Worm (Caenorhabditis elegans) whole organism, L2 larva: ENCODE results near the gene aco-2.

Experiments used
- C34F6.9 ChIP-seq: fragments of 150-350 bp; optimal IDR thresholded peaks from 2 replicates; lab custom pipeline; 2014; ENCODE audit warnings: missing biosample characterization, missing genetic modification characterization
- F13H6.1 ChIP-seq: sonication (generic microtip); optimal IDR thresholded peaks from 2 replicates; lab custom pipeline; 2016; ENCODE audit warnings: missing genetic modification characterization, missing compliant biosample characterization
- R02D3.7 ChIP-seq: fragments of 150-350 bp; optimal IDR thresholded peaks from 2 replicates; lab custom pipeline; 2014; ENCODE audit warnings: missing biosample characterization, missing genetic modification characterization
- Y55F3AM.14 ChIP-seq: fragments of 200-800 bp; sonication (Bioruptor generic); optimal IDR thresholded peaks from 2 replicates; lab custom pipeline; 2018; ENCODE audit warnings: mild to moderate bottlenecking, missing genetic modification characterization, missing compliant biosample characterization
- ZK546.5 ChIP-seq: sonication (generic microtip); optimal IDR thresholded peaks from 2 replicates; lab custom pipeline; 2017; ENCODE audit warnings: missing biosample characterization, missing genetic modification characterization
- alr-1 ChIP-seq: fragments of 150-350 bp; optimal IDR thresholded peaks from 2 replicates; lab custom pipeline; 2014; ENCODE audit warnings: missing biosample characterization, missing genetic modification characterization
- aly-2 ChIP-seq: fragments of 150-350 bp; optimal IDR thresholded peaks from 2 replicates; lab custom pipeline; 2014; ENCODE audit warnings: missing biosample characterization, missing genetic modification characterization
- ama-1 ChIP-seq: fragments of 150-350 bp; optimal IDR thresholded peaks from 2 replicates; lab custom pipeline; 2018; ENCODE audit warnings: inconsistent platforms
- blmp-1 ChIP-seq: sonication (generic microtip); optimal IDR thresholded peaks from 2 replicates; lab custom pipeline; 2017; ENCODE audit warnings: missing genetic modification characterization, mild to moderate bottlenecking, missing compliant biosample characterization, antibody characterized with exemption, moderate library complexity; ENCODE audit not compliant: insufficient read depth
- ceh-16 ChIP-seq: fragments of 150-350 bp; optimal IDR thresholded peaks from 2 replicates; lab custom pipeline; 2014; ENCODE audit warnings: missing biosample characterization, missing genetic modification characterization
- ceh-82 ChIP-seq: fragments of 150-350 bp; optimal IDR thresholded peaks from 2 replicates; lab custom pipeline; 2014; ENCODE audit warnings: missing biosample characterization, missing genetic modification characterization
- crh-2 ChIP-seq: sonication (generic microtip); optimal IDR thresholded peaks from 2 replicates; lab custom pipeline; 2017; ENCODE audit warnings: missing biosample characterization, missing genetic modification characterization
- dmd-4 ChIP-seq: sonication (generic microtip); optimal IDR thresholded peaks from 2 replicates; lab custom pipeline; 2017; ENCODE audit warnings: missing biosample characterization, missing genetic modification characterization
- elt-1 ChIP-seq: fragments of 150-350 bp; optimal IDR thresholded peaks from 2 replicates; lab custom pipeline; 2014; ENCODE audit warnings: missing biosample characterization, missing genetic modification characterization
- elt-3 ChIP-seq: sonication (generic microtip); optimal IDR thresholded peaks from 2 replicates; lab custom pipeline; 2017; ENCODE audit warnings: missing biosample characterization, missing genetic modification characterization
- fos-1 ChIP-seq: fragments of 150-350 bp; optimal IDR thresholded peaks from 2 replicates; lab custom pipeline; 2014; ENCODE audit warnings: missing biosample characterization, missing genetic modification characterization
- gmeb-1 ChIP-seq: fragments of 150-350 bp; optimal IDR thresholded peaks from 2 replicates; lab custom pipeline; 2014; ENCODE audit warnings: missing biosample characterization, missing genetic modification characterization
- lin-11 ChIP-seq: fragments of 150-350 bp; sonication (generic microtip); optimal IDR thresholded peaks from 2 replicates; lab custom pipeline; 2014; ENCODE audit warnings: missing biosample characterization, missing genetic modification characterization, inconsistent platforms, mixed read lengths
- lin-13 ChIP-seq: fragments of 150-350 bp; optimal IDR thresholded peaks from 2 replicates; lab custom pipeline; 2014; ENCODE audit warnings: missing biosample characterization, missing genetic modification reagents, missing genetic modification characterization
- lin-39 ChIP-seq: fragments of 150-350 bp; optimal IDR thresholded peaks from 2 replicates; lab custom pipeline; 2014; ENCODE audit warnings: missing biosample characterization, missing genetic modification reagents, missing genetic modification characterization
- lsy-2 ChIP-seq, 2 experiments: fragments of 150-350 bp in 1 of 2; sonication (generic microtip) in 1 of 2; optimal IDR thresholded peaks; 2 replicates each; lab custom pipeline; 2014 to 2017; ENCODE audit warnings: missing biosample characterization in 2 of 2, missing genetic modification characterization in 2 of 2
- mab-5 ChIP-seq: fragments of 150-350 bp; optimal IDR thresholded peaks from 2 replicates; lab custom pipeline; 2014; ENCODE audit warnings: missing biosample characterization, missing genetic modification characterization
- mbf-1 ChIP-seq: sonication (generic microtip); optimal IDR thresholded peaks from 2 replicates; lab custom pipeline; 2017; ENCODE audit warnings: missing biosample characterization, missing genetic modification characterization
- mdl-1 ChIP-seq, 2 experiments: fragments of 150-350 bp in 1 of 2; sonication (generic microtip) in 1 of 2; optimal IDR thresholded peaks; 2 replicates each; lab custom pipeline; 2017; ENCODE audit warnings: missing biosample characterization in 2 of 2, missing genetic modification characterization in 2 of 2
- nhr-10 ChIP-seq: sonication (generic microtip); optimal IDR thresholded peaks from 2 replicates; lab custom pipeline; 2017; ENCODE audit warnings: missing biosample characterization, missing genetic modification characterization
- nhr-11 ChIP-seq: fragments of 150-350 bp; optimal IDR thresholded peaks from 2 replicates; lab custom pipeline; 2014; ENCODE audit warnings: missing biosample characterization, missing genetic modification characterization
- nhr-129 ChIP-seq: fragments of 150-350 bp; optimal IDR thresholded peaks from 2 replicates; lab custom pipeline; 2014; ENCODE audit warnings: missing biosample characterization, missing genetic modification characterization
- nhr-21 ChIP-seq: fragments of 150-350 bp; optimal IDR thresholded peaks from 2 replicates; lab custom pipeline; 2014; ENCODE audit warnings: missing biosample characterization, missing genetic modification characterization
- nhr-23 ChIP-seq: fragments of 150-350 bp; optimal IDR thresholded peaks from 2 replicates; lab custom pipeline; 2014; ENCODE audit warnings: missing biosample characterization, missing genetic modification reagents, missing genetic modification characterization
- nhr-237 ChIP-seq: fragments of 150-350 bp; optimal IDR thresholded peaks from 2 replicates; lab custom pipeline; 2014; ENCODE audit warnings: missing biosample characterization, missing genetic modification characterization
- nhr-25 ChIP-seq: fragments of 150-350 bp; sonication (generic microtip); optimal IDR thresholded peaks from 3 replicates; lab custom pipeline; 2014; ENCODE audit warnings: missing biosample characterization, missing genetic modification characterization
- nhr-6 ChIP-seq: fragments of 150-350 bp; optimal IDR thresholded peaks from 2 replicates; lab custom pipeline; 2014; ENCODE audit warnings: missing biosample characterization, missing genetic modification characterization
- nhr-77 ChIP-seq: fragments of 150-350 bp; optimal IDR thresholded peaks from 2 replicates; lab custom pipeline; 2014; ENCODE audit warnings: missing biosample characterization, missing genetic modification characterization
- peb-1 ChIP-seq: fragments of 150-350 bp; optimal IDR thresholded peaks from 2 replicates; lab custom pipeline; 2014; ENCODE audit warnings: missing biosample characterization, missing genetic modification characterization
- sem-4 ChIP-seq: fragments of 150-350 bp; optimal IDR thresholded peaks from 2 replicates; lab custom pipeline; 2014; ENCODE audit warnings: missing biosample characterization, missing genetic modification reagents, missing genetic modification characterization
- skn-1 ChIP-seq: sonication (generic microtip); optimal IDR thresholded peaks from 2 replicates; lab custom pipeline; 2017; ENCODE audit warnings: missing biosample characterization, missing genetic modification characterization
- sma-3 ChIP-seq: sonication (generic microtip); optimal IDR thresholded peaks from 2 replicates; lab custom pipeline; 2016; ENCODE audit warnings: missing genetic modification reagents, missing genetic modification characterization, missing compliant biosample characterization
- sma-9 ChIP-seq, 2 experiments: fragments of 150-350 bp in 1 of 2; sonication (generic microtip) in 1 of 2; optimal IDR thresholded peaks; 2 replicates each; lab custom pipeline; 2014 to 2016; ENCODE audit warnings: missing genetic modification characterization in 2 of 2, mild to moderate bottlenecking in 1 of 2, missing biosample characterization in 1 of 2, missing compliant biosample characterization in 1 of 2, missing genetic modification reagents in 1 of 2, moderate library complexity in 1 of 2
- snpc-4 ChIP-seq: fragments of 150-350 bp; optimal IDR thresholded peaks from 2 replicates; lab custom pipeline; 2014; ENCODE audit warnings: missing biosample characterization, missing genetic modification characterization
- unc-39 ChIP-seq: fragments of 150-350 bp; optimal IDR thresholded peaks from 2 replicates; lab custom pipeline; 2014; ENCODE audit warnings: missing biosample characterization, missing genetic modification characterization
- unc-55 ChIP-seq: fragments of 150-350 bp; sonication (generic microtip); optimal IDR thresholded peaks from 3 replicates; lab custom pipeline; 2014; ENCODE audit warnings: missing biosample characterization, missing genetic modification reagents, missing genetic modification characterization
- unc-62 ChIP-seq: fragments of 150-350 bp; optimal IDR thresholded peaks from 2 replicates; lab custom pipeline; 2014; ENCODE audit warnings: missing biosample characterization, missing genetic modification reagents, missing genetic modification characterization
- ztf-1 ChIP-seq: fragments of 200-800 bp; sonication (Bioruptor generic); conservative IDR thresholded peaks from 2 replicates; pipeline ENCODE4 v1.3.6; 2022; ENCODE audit warnings: missing genetic modification characterization, missing compliant biosample characterization
- ztf-11 ChIP-seq: sonication (generic microtip); optimal IDR thresholded peaks from 2 replicates; lab custom pipeline; 2017; ENCODE audit warnings: missing biosample characterization, missing genetic modification characterization
- ztf-4 ChIP-seq: fragments of 150-350 bp; optimal IDR thresholded peaks from 2 replicates; lab custom pipeline; 2014; ENCODE audit warnings: missing biosample characterization, missing genetic modification characterization

aco-2 gene

DNA sequence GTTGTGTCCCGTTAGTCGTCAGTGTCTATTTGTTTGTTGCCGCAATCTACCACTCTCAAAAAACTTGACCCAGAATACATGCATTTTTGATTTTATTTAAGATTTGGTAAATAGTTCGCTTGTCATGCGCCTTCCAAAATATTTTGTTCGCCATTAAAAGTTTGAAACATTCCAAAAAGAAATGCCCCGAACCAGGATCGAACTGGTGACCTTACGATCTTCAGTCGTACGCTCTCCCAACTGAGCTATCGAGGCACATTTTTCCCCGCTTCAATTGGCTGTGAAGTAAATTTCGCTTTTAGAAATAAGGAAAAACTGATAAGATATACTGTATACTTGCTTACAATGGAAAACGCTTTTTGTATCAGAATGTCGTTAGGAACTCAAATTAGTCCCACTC lies 4.8 kb downstream of the aco-2 start:
- TF ChIP-seq nhr-21 (tag; lab: Kevin White, UChicago): peak; percentile 26
- no peak for TF ChIP-seq ztf-11 (tag; lab: Kevin White, UChicago)

DNA sequence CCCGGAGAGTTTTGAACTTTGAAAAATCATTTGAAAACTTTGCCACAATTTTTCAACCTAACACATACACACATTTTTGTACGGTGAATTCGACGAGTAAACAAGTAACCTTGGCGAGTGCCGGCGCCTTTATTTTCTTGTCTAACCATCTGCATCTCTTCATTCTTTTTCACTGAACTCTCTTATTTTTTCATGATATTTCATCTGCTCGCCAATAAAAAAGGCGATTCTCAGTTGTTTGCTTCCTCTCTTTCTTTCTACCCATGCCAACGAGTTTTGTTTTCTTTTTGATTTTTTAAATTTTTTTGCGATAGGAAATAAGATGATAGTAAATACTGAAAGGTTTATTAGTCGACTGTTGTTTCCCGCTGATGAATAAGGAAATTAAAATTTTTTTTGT lies 5.2 kb downstream of the aco-2 start:
- TF ChIP-seq ceh-16 (tag; lab: Kevin White, UChicago) (no peak), nhr-11 (tag; lab: Kevin White, UChicago) (no peak), fos-1 (peak; percentile 20), lin-13 (GFP tag; lab: Kevin White, UChicago) (peak; percentile 33), nhr-77 (tag; lab: Kevin White, UChicago) (no peak), elt-3 (tag; lab: Kevin White, UChicago) (no peak), snpc-4 (tag; lab: Kevin White, UChicago) (no peak), unc-39 (tag; lab: Kevin White, UChicago) (no peak), ama-1 (no peak), mdl-1 (tag; optimal IDR thresholded peaks at IDR 0.05; lab: Kevin White, UChicago) (peak in 1 of 2 experiments; percentile 2), nhr-6 (tag; lab: Kevin White, UChicago) (no peak), sma-9 (GFP tag; optimal IDR thresholded peaks at IDR 0.05; lab: Kevin White, UChicago) (peak; percentile 42), sma-9 (tag; optimal IDR thresholded peaks at IDR 0.05; lab: Kevin White, UChicago) (no peak), ceh-82 (no peak), lsy-2 (tag; optimal IDR thresholded peaks at IDR 0.05; lab: Kevin White, UChicago) (peak in 1 of 2 experiments; percentile 64), crh-2 (tag; lab: Kevin White, UChicago) (peak; percentile 73), nhr-129 (tag; lab: Kevin White, UChicago) (peak; percentile 54), R02D3.7 (no peak), peb-1 (tag; lab: Kevin White, UChicago) (no peak), skn-1 (tag; lab: Kevin White, UChicago) (no peak), mbf-1 (tag; lab: Kevin White, UChicago) (no peak), nhr-25 (tag; lab: Kevin White, UChicago) (peak; percentile 66), nhr-21 (tag; lab: Kevin White, UChicago) (no peak), unc-55 (GFP tag; lab: Kevin White, UChicago) (peak; percentile 43), mab-5 (peak; percentile 14), ztf-11 (tag; lab: Kevin White, UChicago) (no peak), gmeb-1 (tag; lab: Kevin White, UChicago) (peak; percentile 32), C34F6.9 (tag; lab: Kevin White, UChicago) (peak; percentile 65), lin-39 (tag; lab: Kevin White, UChicago) (no peak), unc-62 (GFP tag; lab: Kevin White, UChicago) (no peak), alr-1 (no peak), dmd-4 (tag; lab: Kevin White, UChicago) (no peak), sem-4 (no peak), nhr-237 (tag; lab: Kevin White, UChicago) (no peak), ZK546.5 (no peak), blmp-1 (peak; percentile 9), aly-2 (tag; lab: Kevin White, UChicago) (no peak), lin-11 (tag; lab: Kevin White, UChicago) (no peak), F13H6.1 (tag; lab: Kevin White, UChicago) (peak; percentile 70), ztf-4 (tag; lab: Kevin White, UChicago) (peak; percentile 30), Y55F3AM.14 (GFP tag; lab: Kevin White, UChicago) (no peak), sma-3 (peak; percentile 84), nhr-10 (tag; lab: Kevin White, UChicago) (no peak), elt-1 (tag; lab: Kevin White, UChicago) (no peak), nhr-23 (tag; lab: Kevin White, UChicago) (no peak), ztf-1 (GFP tag; lab: Robert Waterston, UW) (no peak)
